Fruit fly (Drosophila melanogaster): ENCODE measurements around the gene mthl5.

The mthl5 gene

DNA sequence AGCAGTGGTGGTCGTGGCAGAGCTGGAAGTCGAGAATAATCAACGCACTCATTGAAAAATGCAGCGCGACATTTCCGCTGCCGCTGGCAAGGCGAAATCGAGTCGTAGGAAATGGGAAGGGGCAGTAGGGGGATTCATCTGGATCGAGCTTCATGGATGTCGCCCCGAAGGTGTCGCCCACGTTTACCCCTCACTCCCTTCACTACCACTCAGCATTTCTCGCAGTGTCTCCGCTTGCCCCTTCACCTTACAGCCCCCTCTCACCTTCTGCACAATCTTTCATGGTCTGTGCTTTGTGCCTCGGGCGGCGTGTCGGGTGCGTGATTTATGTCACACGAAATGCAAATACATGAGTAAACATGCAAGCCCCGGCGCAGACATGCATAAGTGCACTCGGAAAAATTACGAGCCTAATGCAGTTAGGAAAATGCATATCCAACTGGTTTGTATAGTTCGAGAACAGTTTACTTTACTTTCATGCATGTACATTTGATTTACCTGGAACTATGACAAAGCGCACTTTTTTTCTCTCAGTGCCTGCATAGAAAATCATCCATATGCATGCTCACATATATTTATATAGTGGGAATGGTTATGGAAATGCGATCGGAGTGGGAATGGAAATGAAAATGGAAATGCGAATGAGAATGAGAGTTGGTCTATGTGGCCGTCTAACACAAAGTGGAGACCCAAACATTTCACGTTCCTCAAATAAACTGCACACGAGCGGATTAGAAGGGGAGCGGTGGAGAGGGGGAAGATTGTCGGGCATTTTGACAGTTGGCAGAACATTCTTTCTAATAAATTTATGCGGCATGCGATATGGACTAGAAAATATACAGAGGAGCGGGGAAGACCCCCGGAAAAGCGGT, 37.4 kb downstream of the mthl5 start (continued):
- TF ChIP-seq CG10209 (GFP tag; optimal IDR thresholded peaks at IDR 0.05) (peak; percentile 84), Jarid2 (GFP tag; optimal IDR thresholded peaks at IDR 0.05) (peak; percentile 62), CG11560 (tag; IDR thresholded peaks at IDR 0.05) (peak; percentile 66), gsb (GFP tag; IDR thresholded peaks at IDR 0.05) (no peak), CG17385 (GFP tag; optimal IDR thresholded peaks at IDR 0.05) (peak; percentile 81), ewg (GFP tag; optimal IDR thresholded peaks at IDR 0.05) (peak; percentile 91), yki (optimal IDR thresholded peaks at IDR 0.05) (no peak), Atf-2 (GFP tag; optimal IDR thresholded peaks at IDR 0.05) (peak; percentile 86), fd96Cb (tag; optimal IDR thresholded peaks at IDR 0.05) (peak; percentile 96), BEAF-32 (GFP tag; optimal IDR thresholded peaks at IDR 0.05) (no peak), MBD-R2 (GFP tag; IDR thresholded peaks at IDR 0.05) (peak; percentile 15; the same call in 1 of the 2 replicates), bowl (GFP tag; IDR thresholded peaks at IDR 0.05) (0 out of 2 replicates have a peak, but pooled peaks have one; percentile 63), CG12942 (GFP tag; optimal IDR thresholded peaks at IDR 0.05) (peak; percentile 89), aop (GFP tag; IDR thresholded peaks at IDR 0.05) (no peak; the same call in none of the 2 replicates), kni (GFP tag; optimal IDR thresholded peaks at IDR 0.05) (peak; percentile 99), prd (optimal IDR thresholded peaks at IDR 0.05) (no peak), prd (GFP tag; IDR thresholded peaks at IDR 0.05) (peak; percentile 95), CG10462 (GFP tag; optimal IDR thresholded peaks at IDR 0.05) (peak; percentile 83), CG12391 (tag; optimal IDR thresholded peaks at IDR 0.05) (peak; percentile 90), CG7839 (tag; optimal IDR thresholded peaks at IDR 0.05) (peak; percentile 92), CG6654 (GFP tag; optimal IDR thresholded peaks at IDR 0.05) (peak; percentile 78), Rfx (GFP tag; IDR thresholded peaks at IDR 0.05) (0 out of 2 replicates have a peak, but pooled peaks have one; percentile 32), Sry-β (GFP tag; optimal IDR thresholded peaks at IDR 0.05) (peak; percentile 64), CTCF (GFP tag; optimal IDR thresholded peaks at IDR 0.05) (peak; percentile 57), CG18011 (GFP tag; optimal IDR thresholded peaks at IDR 0.05) (peak; percentile 25), ase (GFP tag; IDR thresholded peaks at IDR 0.05) (peak; percentile 90), onecut (GFP tag; IDR thresholded peaks at IDR 0.05) (peak; percentile 88), ac (GFP tag; optimal IDR thresholded peaks at IDR 0.05) (peak; percentile 44), crc (GFP tag; optimal IDR thresholded peaks at IDR 0.05) (peak; percentile 75), NFAT (GFP tag; IDR thresholded peaks at IDR 0.05) (peak; percentile 36; the same call in 1 of the 2 replicates), CG32772 (GFP tag; IDR thresholded peaks at IDR 0.05) (peak; percentile 95), wek (GFP tag; optimal IDR thresholded peaks at IDR 0.05) (peak; percentile 81), Antp (GFP tag; optimal IDR thresholded peaks at IDR 0.05) (peak; percentile 95), tin (GFP tag; optimal IDR thresholded peaks at IDR 0.05) (peak; percentile 92), D19A (tag; optimal IDR thresholded peaks at IDR 0.05) (peak; percentile 88), tup (GFP tag; optimal IDR thresholded peaks at IDR 0.05) (peak; percentile 52), CG16779 (GFP tag; IDR thresholded peaks at IDR 0.05) (peak; percentile 54; the same call in 1 of the 2 replicates), slp2 (GFP tag; optimal IDR thresholded peaks at IDR 0.05) (peak; percentile 93), Deaf1 (tag; optimal IDR thresholded peaks at IDR 0.05) (peak; percentile 63), Hmr (GFP tag; optimal IDR thresholded peaks at IDR 0.05) (peak; percentile 22), Pdp1 (GFP tag; optimal IDR thresholded peaks at IDR 0.05) (peak; percentile 91 to 93), Dp (GFP tag; optimal IDR thresholded peaks at IDR 0.05) (no peak), Myb (GFP tag; optimal IDR thresholded peaks at IDR 0.05) (peak; percentile 57), CkIIα-i1 (GFP tag; IDR thresholded peaks at IDR 0.05) (no peak), Dad (GFP tag; optimal IDR thresholded peaks at IDR 0.05) (peak; percentile 77), HmgZ (tag; optimal IDR thresholded peaks at IDR 0.05) (peak; percentile 55), CG17612 (GFP tag; IDR thresholded peaks at IDR 0.05) (peak; percentile 66; the same call in 1 of the 2 replicates), row (GFP tag; IDR thresholded peaks at IDR 0.05) (peak; percentile 83), CG4424 (GFP tag; optimal IDR thresholded peaks at IDR 0.05) (peak; percentile 93)

All from whole organism, embryonic.